Worm (Caenorhabditis elegans) whole organism, L4/young adult: ENCODE measurements around the gene lip-1.

Experiments
- W03F9.2 ChIP-seq: fragments of 150-350 bp; optimal IDR thresholded peaks from 2 replicates; lab custom pipeline; 2014; ENCODE audit warnings: missing biosample characterization, missing genetic modification characterization
- dao-5 ChIP-seq: sonication (generic microtip); optimal IDR thresholded peaks from 2 replicates; lab custom pipeline; 2016; ENCODE audit warnings: missing genotype, missing genetic modification characterization, moderate library complexity, missing compliant biosample characterization

ce11 chrIV:6852727-6853126 is 10.0 kb downstream of the lip-1 start:
- TF ChIP-seq W03F9.2 (tag; lab: Kevin White, UChicago) (no peak), dao-5 (tag; lab: Kevin White, UChicago) (no peak)
